Worm (Caenorhabditis elegans) whole organism, late embryonic: ENCODE results near the gene ace-1.
A peak's percentile ranks its signal among the peaks of the same experiment; 100 is the strongest.

Experiments used
- C38D4.7 ChIP-seq: fragments of 200-800 bp; sonication (Bioruptor generic); optimal IDR thresholded peaks from 2 replicates; lab custom pipeline; 2018; ENCODE audit warnings: mild to moderate bottlenecking, missing genetic modification characterization, moderate library complexity, missing compliant biosample characterization
- K09A11.1 ChIP-seq: sonication (generic microtip); optimal IDR thresholded peaks from 2 replicates; lab custom pipeline; 2017; ENCODE audit warnings: antibody characterized with exemption, mild to moderate bottlenecking, missing genetic modification characterization, missing compliant biosample characterization; ENCODE audit not compliant: insufficient read depth
- ceh-19 ChIP-seq: fragments of 200-800 bp; sonication (Bioruptor generic); optimal IDR thresholded peaks from 2 replicates; lab custom pipeline; 2018; ENCODE audit warnings: mild to moderate bottlenecking, missing genetic modification characterization, missing compliant biosample characterization
- ceh-48 ChIP-seq: sonication (generic microtip); optimal IDR thresholded peaks from 2 replicates; lab custom pipeline; 2016; ENCODE audit warnings: missing genetic modification characterization, inconsistent platforms, missing compliant biosample characterization
- che-1 ChIP-seq: sonication (generic microtip); optimal IDR thresholded peaks from 2 replicates; lab custom pipeline; 2016; ENCODE audit warnings: mild to moderate bottlenecking, missing genetic modification characterization, missing compliant biosample characterization
- dve-1 ChIP-seq: sonication (generic microtip); optimal IDR thresholded peaks from 2 replicates; lab custom pipeline; 2017; ENCODE audit warnings: antibody characterized with exemption, mild to moderate bottlenecking, missing genetic modification characterization, missing compliant biosample characterization
- elt-2 ChIP-seq: sonication (generic microtip); optimal IDR thresholded peaks from 2 replicates; lab custom pipeline; 2016; ENCODE audit warnings: missing genetic modification reagents, missing genetic modification characterization, missing compliant biosample characterization
- elt-4 ChIP-seq: sonication (generic microtip); optimal IDR thresholded peaks from 2 replicates; lab custom pipeline; 2016; ENCODE audit warnings: missing genetic modification characterization, missing compliant biosample characterization
- fax-1 ChIP-seq: sonication (generic microtip); optimal IDR thresholded peaks from 2 replicates; lab custom pipeline; 2016; ENCODE audit warnings: missing genotype, missing genetic modification characterization, missing compliant biosample characterization
- fkh-10 ChIP-seq: fragments of 150-350 bp; optimal IDR thresholded peaks from 2 replicates; lab custom pipeline; 2014; ENCODE audit warnings: missing biosample characterization, missing genetic modification reagents, missing genetic modification characterization
- fkh-6 ChIP-seq: sonication (generic microtip); optimal IDR thresholded peaks from 2 replicates; lab custom pipeline; 2016; ENCODE audit warnings: missing genetic modification characterization, missing compliant biosample characterization
- gmeb-2 ChIP-seq: sonication (generic microtip); optimal IDR thresholded peaks from 2 replicates; lab custom pipeline; 2016; ENCODE audit warnings: missing genetic modification characterization, inconsistent platforms, missing compliant biosample characterization
- hlh-6 ChIP-seq: sonication (generic microtip); optimal IDR thresholded peaks from 2 replicates; lab custom pipeline; 2016; ENCODE audit warnings: missing genotype, missing genetic modification characterization, missing compliant biosample characterization
- hlh-8 ChIP-seq: sonication (generic microtip); optimal IDR thresholded peaks from 2 replicates; lab custom pipeline; 2016; ENCODE audit warnings: missing genotype, missing genetic modification characterization, missing compliant biosample characterization
- nfya-1 ChIP-seq: sonication (generic microtip); optimal IDR thresholded peaks from 2 replicates; lab custom pipeline; 2017; ENCODE audit warnings: missing genetic modification characterization, mild to moderate bottlenecking, missing compliant biosample characterization, antibody characterized with exemption, moderate library complexity
- nhr-11 ChIP-seq: fragments of 150-350 bp; optimal IDR thresholded peaks from 2 replicates; lab custom pipeline; 2014; ENCODE audit warnings: missing biosample characterization, missing genetic modification characterization
- nhr-232 ChIP-seq: sonication (generic microtip); optimal IDR thresholded peaks from 2 replicates; lab custom pipeline; 2016; ENCODE audit warnings: missing genetic modification characterization, missing compliant biosample characterization
- pag-3 ChIP-seq: sonication (generic microtip); optimal IDR thresholded peaks from 2 replicates; lab custom pipeline; 2016; ENCODE audit warnings: missing compliant biosample characterization, missing genetic modification characterization, borderline replicate concordance
- pat-9 ChIP-seq: fragments of 200-800 bp; sonication (Bioruptor generic); optimal IDR thresholded peaks from 2 replicates; lab custom pipeline; 2018; ENCODE audit warnings: mild to moderate bottlenecking, missing genetic modification characterization, moderate library complexity, missing compliant biosample characterization
- pha-2 ChIP-seq: sonication (generic microtip); optimal IDR thresholded peaks from 2 replicates; lab custom pipeline; 2017; ENCODE audit warnings: mild to moderate bottlenecking, missing genetic modification characterization, missing compliant biosample characterization
- pha-4 ChIP-seq: fragments of 150-350 bp; optimal IDR thresholded peaks from 2 replicates; lab custom pipeline; 2018; ENCODE audit warnings: missing biosample characterization, missing genetic modification reagents, missing genetic modification characterization
- pqm-1 ChIP-seq: sonication (generic microtip); optimal IDR thresholded peaks from 2 replicates; lab custom pipeline; 2016; ENCODE audit warnings: missing genetic modification characterization, missing compliant biosample characterization
- pros-1 ChIP-seq: fragments of 150-350 bp; optimal IDR thresholded peaks from 2 replicates; lab custom pipeline; 2014; ENCODE audit warnings: missing biosample characterization, missing genetic modification reagents, missing genetic modification characterization
- ref-2 ChIP-seq: sonication (generic microtip); optimal IDR thresholded peaks from 2 replicates; lab custom pipeline; 2016; ENCODE audit warnings: missing genetic modification characterization, missing compliant biosample characterization
- sdc-2 ChIP-seq: sonication (generic microtip); optimal IDR thresholded peaks from 2 replicates; lab custom pipeline; 2016; ENCODE audit warnings: missing genotype, missing genetic modification characterization, missing compliant biosample characterization
- tbx-2 ChIP-seq: sonication (generic microtip); optimal IDR thresholded peaks from 2 replicates; lab custom pipeline; 2016; ENCODE audit warnings: missing genetic modification characterization, missing compliant biosample characterization
- tbx-7 ChIP-seq: sonication (generic microtip); optimal IDR thresholded peaks from 2 replicates; lab custom pipeline; 2016; ENCODE audit warnings: missing genotype, missing genetic modification characterization, missing compliant biosample characterization
- ttx-3 ChIP-seq: sonication (generic microtip); optimal IDR thresholded peaks from 2 replicates; lab custom pipeline; 2016; ENCODE audit warnings: missing genetic modification reagents, missing genetic modification characterization, missing compliant biosample characterization
- unc-3 ChIP-seq, 2 experiments: fragments of 200-800 bp in 1 of 2; sonication (Bioruptor generic) in 1 of 2; sonication (generic microtip) in 1 of 2; conservative IDR thresholded peaks in 1 of 2; optimal IDR thresholded peaks in 1 of 2; 2 replicates each; pipeline versions ENCODE4 v1.3.6 to Lab custom; 2016 to 2022; ENCODE audit warnings: missing compliant biosample characterization in 2 of 2, missing genetic modification characterization in 2 of 2, missing genetic modification reagents in 1 of 2
- unc-42 ChIP-seq: sonication (generic microtip); optimal IDR thresholded peaks from 2 replicates; lab custom pipeline; 2016; ENCODE audit warnings: missing genotype, missing genetic modification characterization, missing compliant biosample characterization
- unc-55 ChIP-seq: sonication (generic microtip); optimal IDR thresholded peaks from 2 replicates; lab custom pipeline; 2017; ENCODE audit warnings: missing biosample characterization, missing genetic modification reagents, missing genetic modification characterization
- unc-86 ChIP-seq: sonication (generic microtip); optimal IDR thresholded peaks from 2 replicates; lab custom pipeline; 2016; ENCODE audit warnings: missing genetic modification characterization, missing compliant biosample characterization
- zip-5 ChIP-seq: sonication (generic microtip); optimal IDR thresholded peaks from 2 replicates; lab custom pipeline; 2016; ENCODE audit warnings: missing genetic modification characterization, missing compliant biosample characterization

ace-1 gene

DNA sequence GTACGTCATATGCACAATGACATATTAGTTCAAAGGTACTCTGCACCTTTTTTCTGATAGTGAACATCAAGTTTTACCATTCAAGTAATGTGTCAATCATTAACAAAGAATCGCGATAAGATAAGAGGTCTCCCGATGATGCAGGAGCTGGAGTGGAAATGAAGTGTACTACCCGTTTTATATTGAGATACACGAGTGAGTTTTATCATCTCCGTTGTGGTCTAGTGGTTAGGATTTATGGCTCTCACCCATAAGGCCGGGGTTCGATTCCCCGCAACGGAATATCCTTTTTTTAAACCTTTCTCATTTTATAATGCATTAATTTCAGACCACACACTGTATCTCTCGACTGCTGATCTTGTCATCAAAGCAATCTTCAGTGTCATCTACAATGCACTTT, 10.8 kb downstream of the ace-1 start:
- no peak for TF ChIP-seq ceh-19 (GFP tag; lab: Kevin White, UChicago)
- TF ChIP-seq dve-1 (tag; lab: Kevin White, UChicago) = peak; percentile 55
- TF ChIP-seq elt-2 (tag; lab: Kevin White, UChicago) = peak; percentile 88
- no peak for TF ChIP-seq C38D4.7 (GFP tag; lab: Kevin White, UChicago)
- TF ChIP-seq pag-3 (tag; lab: Kevin White, UChicago) = no peak
- TF ChIP-seq nhr-232 = peak; percentile 15
- no peak for TF ChIP-seq tbx-2
- TF ChIP-seq sdc-2 = peak; percentile 46
- peak; percentile 17 for TF ChIP-seq pat-9
- no peak for TF ChIP-seq nfya-1
- TF ChIP-seq hlh-6 = no peak
- no peak for TF ChIP-seq ttx-3
- TF ChIP-seq che-1 (tag; lab: Kevin White, UChicago) = peak; percentile 17
- TF ChIP-seq fkh-10 (GFP tag; lab: Kevin White, UChicago) = no peak
- no peak for TF ChIP-seq pros-1
- TF ChIP-seq unc-42 (tag; lab: Kevin White, UChicago) = no peak
- TF ChIP-seq K09A11.1 (tag; lab: Kevin White, UChicago) = peak; percentile 12
- peak; percentile 5 for TF ChIP-seq unc-55
- peak; percentile 49 for TF ChIP-seq pqm-1
- TF ChIP-seq unc-86 (tag; lab: Kevin White, UChicago) = no peak
- TF ChIP-seq unc-3 (GFP tag; conservative IDR thresholded peaks at IDR 0.05; lab: Robert Waterston, UW) = no peak
- TF ChIP-seq unc-3 (tag; optimal IDR thresholded peaks at IDR 0.05; lab: Kevin White, UChicago) = no peak
- no peak for TF ChIP-seq pha-2 (tag; lab: Kevin White, UChicago)
- TF ChIP-seq tbx-7 (tag; lab: Kevin White, UChicago) = no peak
- TF ChIP-seq, all 69 proteins: peak for 9

DNA sequence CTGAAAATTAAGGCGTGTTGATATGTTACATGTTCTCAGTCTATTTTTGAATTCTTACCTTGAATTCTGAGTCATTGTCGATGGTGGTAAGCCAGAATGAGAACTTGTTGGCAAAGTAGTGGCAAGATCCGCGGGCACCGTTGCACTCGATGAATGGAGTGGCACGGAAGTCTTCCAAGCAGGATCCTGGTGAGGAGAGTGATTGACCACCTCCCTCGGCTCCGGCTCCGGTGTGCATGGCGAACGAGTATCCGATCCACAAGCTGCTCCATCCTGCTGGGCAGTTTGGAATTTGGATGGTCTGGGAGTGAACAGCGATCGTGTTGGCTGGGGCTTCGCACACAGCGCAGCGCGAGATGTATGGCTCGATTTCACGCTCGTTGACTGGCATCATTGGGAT, 14.0 kb downstream of the ace-1 start:
- no peak for TF ChIP-seq pag-3 (tag; lab: Kevin White, UChicago)
- no peak for TF ChIP-seq ceh-19 (GFP tag; lab: Kevin White, UChicago)
- no peak for TF ChIP-seq nhr-11 (tag; lab: Kevin White, UChicago)
- no peak for TF ChIP-seq zip-5 (tag; lab: Kevin White, UChicago)
- no peak for TF ChIP-seq pha-4
- TF ChIP-seq che-1 (tag; lab: Kevin White, UChicago) = no peak
- no peak for TF ChIP-seq nhr-232
- no peak for TF ChIP-seq ceh-48 (tag; lab: Kevin White, UChicago)
- TF ChIP-seq fax-1 (tag; lab: Kevin White, UChicago) = no peak
- no peak for TF ChIP-seq fkh-10 (GFP tag; lab: Kevin White, UChicago)
- no peak for TF ChIP-seq gmeb-2 (tag; lab: Kevin White, UChicago)
- TF ChIP-seq ref-2 (tag; lab: Kevin White, UChicago) = no peak
- no peak for TF ChIP-seq hlh-8 (tag; lab: Kevin White, UChicago)
- TF ChIP-seq K09A11.1 (tag; lab: Kevin White, UChicago) = no peak
- no peak for TF ChIP-seq sdc-2

DNA sequence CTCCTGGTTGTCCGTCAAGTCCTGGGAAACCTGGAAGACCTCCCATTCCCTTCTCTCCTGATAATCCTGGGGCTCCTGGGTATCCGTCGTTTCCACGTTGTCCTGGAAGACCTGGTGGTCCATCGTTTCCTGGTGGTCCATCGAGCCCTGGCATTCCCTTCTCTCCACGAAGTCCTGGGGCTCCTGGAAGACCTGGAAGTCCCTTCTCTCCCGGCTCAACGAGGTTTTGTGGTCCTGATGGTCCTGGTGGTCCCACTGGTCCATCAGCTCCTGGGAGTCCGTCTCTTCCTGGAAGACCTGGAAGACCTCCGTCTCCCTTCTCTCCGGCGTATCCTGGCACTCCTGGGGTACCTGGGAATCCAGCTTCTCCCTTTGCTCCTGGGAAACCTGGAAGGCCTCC, 14.8 kb downstream of the ace-1 start:
- TF ChIP-seq pag-3 (tag; lab: Kevin White, UChicago) = no peak
- TF ChIP-seq, all 69 proteins: peak for 0

DNA sequence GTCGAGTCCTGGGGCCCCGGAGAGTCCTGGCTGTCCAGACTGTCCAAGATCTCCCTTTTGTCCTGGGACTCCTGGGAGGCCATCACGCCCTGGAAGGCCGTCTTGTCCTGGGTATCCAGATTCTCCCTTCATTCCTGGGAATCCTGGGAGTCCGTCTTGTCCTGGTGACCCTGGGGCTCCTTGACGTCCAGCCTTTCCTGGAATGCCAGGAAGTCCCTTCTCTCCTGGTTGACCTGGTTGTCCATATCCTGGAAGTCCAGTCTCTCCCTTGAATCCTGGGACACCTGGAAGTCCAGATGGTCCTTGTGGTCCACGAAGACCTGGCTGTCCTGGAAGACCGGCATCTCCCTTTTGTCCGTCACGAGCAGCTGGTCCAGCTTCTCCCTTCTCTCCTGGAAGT, 16.0 kb downstream of the ace-1 start:
- TF ChIP-seq pha-4 = no peak
- peak; percentile 72 for TF ChIP-seq elt-4 (tag; lab: Kevin White, UChicago)

DNA sequence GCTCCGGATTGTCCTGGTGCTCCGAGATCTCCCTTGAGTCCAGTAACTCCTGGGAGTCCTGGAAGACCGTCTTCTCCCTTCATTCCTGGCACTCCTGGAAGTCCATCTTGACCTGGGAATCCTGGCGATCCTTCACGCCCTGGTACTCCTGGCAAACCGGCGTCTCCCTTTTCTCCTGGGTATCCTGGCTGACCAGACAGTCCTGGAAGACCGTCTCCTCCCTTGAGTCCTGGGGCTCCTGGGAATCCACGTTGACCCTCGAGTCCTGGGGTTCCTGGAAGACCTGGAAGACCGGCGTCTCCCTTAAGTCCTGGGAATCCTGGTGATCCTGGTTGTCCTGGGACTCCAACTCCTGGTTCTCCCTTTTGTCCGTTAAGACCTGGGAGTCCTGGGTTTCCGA, 16.9 kb downstream of the ace-1 start:
- TF ChIP-seq nhr-11 (tag; lab: Kevin White, UChicago) (no peak), fkh-6 (tag; lab: Kevin White, UChicago) (no peak)
